Worm (Caenorhabditis elegans) whole organism, early embryonic: Measurements from ENCODE around the gene ech-6.

ENCODE experiments used
- B0310.2 ChIP-seq: sonication (generic microtip); optimal IDR thresholded peaks from 2 replicates; lab custom pipeline; 2016; ENCODE audit warnings: mild to moderate bottlenecking, missing genetic modification characterization, missing compliant biosample characterization
- F13C5.2 ChIP-seq: sonication (generic microtip); optimal IDR thresholded peaks from 2 replicates; lab custom pipeline; 2017; ENCODE audit warnings: mild to moderate bottlenecking, missing genetic modification characterization, inconsistent platforms, missing compliant biosample characterization
- aly-1 ChIP-seq: sonication (generic microtip); optimal IDR thresholded peaks from 2 replicates; lab custom pipeline; 2016; ENCODE audit warnings: missing genetic modification characterization, missing compliant biosample characterization
- ama-1 ChIP-seq: fragments of 150-350 bp; optimal IDR thresholded peaks from 2 replicates; lab custom pipeline; 2014
- ceh-13 ChIP-seq: fragments of 200-800 bp; sonication (Bioruptor generic); optimal IDR thresholded peaks from 2 replicates; lab custom pipeline; 2018; ENCODE audit warnings: mild to moderate bottlenecking, missing genetic modification characterization, missing compliant biosample characterization
- ceh-36 ChIP-seq: sonication (generic microtip); optimal IDR thresholded peaks from 2 replicates; lab custom pipeline; 2016; ENCODE audit warnings: missing genetic modification characterization, inconsistent platforms, missing compliant biosample characterization
- ets-7 ChIP-seq: sonication (generic microtip); optimal IDR thresholded peaks from 2 replicates; lab custom pipeline; 2016; ENCODE audit warnings: missing genotype, missing genetic modification characterization, missing compliant biosample characterization
- flt-1 ChIP-seq: fragments of 200-800 bp; sonication (Bioruptor generic); IDR thresholded peaks from 2 replicates; pipeline ENCODE4 v1.3.6; 2022; ENCODE audit warnings: missing genetic modification characterization, missing compliant biosample characterization
- hmbx-1 ChIP-seq: sonication (generic microtip); optimal IDR thresholded peaks from 2 replicates; lab custom pipeline; 2016; ENCODE audit warnings: mild to moderate bottlenecking, missing genetic modification characterization, missing compliant biosample characterization
- hmg-4 ChIP-seq: fragments of 200-800 bp; sonication (Bioruptor generic); optimal IDR thresholded peaks from 2 replicates; lab custom pipeline; 2018; ENCODE audit warnings: mild to moderate bottlenecking, missing genetic modification characterization, missing compliant biosample characterization
- hnd-1 ChIP-seq: sonication (generic microtip); optimal IDR thresholded peaks from 2 replicates; lab custom pipeline; 2016; ENCODE audit warnings: missing genetic modification characterization, missing compliant biosample characterization
- pes-1 ChIP-seq: fragments of 200-800 bp; sonication (Bioruptor generic); IDR thresholded peaks from 2 replicates; pipeline ENCODE4 v1.3.6; 2022; ENCODE audit warnings: missing genetic modification reagents, missing genetic modification characterization, missing compliant biosample characterization
- scrt-1 ChIP-seq: fragments of 200-800 bp; sonication (Bioruptor generic); IDR thresholded peaks from 2 replicates; pipeline ENCODE4 v1.3.6; 2022; ENCODE audit warnings: missing genetic modification characterization, missing compliant biosample characterization
- sea-1 ChIP-seq: fragments of 200-800 bp; sonication (Bioruptor generic); conservative IDR thresholded peaks from 2 replicates; pipeline ENCODE4 v1.3.6; 2022; ENCODE audit warnings: missing genetic modification characterization, missing compliant biosample characterization
- tbx-11 ChIP-seq: fragments of 200-800 bp; sonication (Bioruptor generic); IDR thresholded peaks from 2 replicates; pipeline ENCODE4 v1.3.6; 2022; ENCODE audit warnings: missing genetic modification characterization, missing compliant biosample characterization
- tbx-37 ChIP-seq: fragments of 200-800 bp; sonication (Bioruptor generic); conservative IDR thresholded peaks from 2 replicates; pipeline ENCODE4 v1.3.6; 2022; ENCODE audit warnings: missing genetic modification reagents, missing genetic modification characterization, missing compliant biosample characterization
- tra-4 ChIP-seq: sonication (generic microtip); optimal IDR thresholded peaks from 2 replicates; lab custom pipeline; 2017; ENCODE audit warnings: missing genetic modification characterization, missing compliant biosample characterization

The ech-6 gene

ce11 chrIII:9776323-9776722 is 23.6 kb upstream of the ech-6 start, which contains the start of gene usp-46:
Gene usp-46, plus strand, starts transcription at chrIII:9776623.
- no peak for TF ChIP-seq tra-4 (tag; lab: Kevin White, UChicago)
- no peak for TF ChIP-seq hmbx-1 (tag; lab: Kevin White, UChicago)
- TF ChIP-seq ama-1, result no peak
- no peak for TF ChIP-seq scrt-1 (GFP tag; lab: Robert Waterston, UW)
- no peak for TF ChIP-seq flt-1
- TF ChIP-seq ceh-13 (GFP tag; lab: Kevin White, UChicago), result no peak
- TF ChIP-seq hnd-1, result no peak
- TF ChIP-seq sea-1, result no peak
- TF ChIP-seq aly-1, result no peak
- no peak for TF ChIP-seq ets-7
- TF ChIP-seq tbx-11 (GFP tag; lab: Robert Waterston, UW), result no peak

DNA sequence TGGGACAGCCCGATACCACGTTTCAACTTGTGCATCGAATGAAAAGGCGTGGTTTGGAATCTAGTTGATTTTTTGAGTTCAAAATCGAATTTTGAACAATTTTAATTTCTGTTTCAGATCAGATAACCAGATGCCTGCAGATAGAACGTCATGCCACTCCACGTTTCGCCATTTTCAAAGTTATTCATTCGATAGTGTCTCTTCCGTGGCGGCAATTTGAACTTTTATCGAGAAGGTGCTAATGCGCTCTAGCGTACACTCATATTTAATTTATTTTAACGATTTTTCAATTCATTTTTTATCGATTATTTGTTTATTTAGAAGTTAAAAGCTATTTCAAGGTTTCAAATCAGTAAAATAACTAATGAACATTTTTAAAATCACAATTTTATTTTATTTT is 23.2 kb upstream of the ech-6 start:
- no peak for TF ChIP-seq tbx-37
- TF ChIP-seq tbx-11 (GFP tag; lab: Robert Waterston, UW), result no peak
- no peak for TF ChIP-seq aly-1
- TF ChIP-seq ama-1, result no peak
- no peak for TF ChIP-seq pes-1 (GFP tag; lab: Robert Waterston, UW)
- no peak for TF ChIP-seq ets-7
- no peak for TF ChIP-seq ceh-13 (GFP tag; lab: Kevin White, UChicago)

ce11 chrIII:9772394-9772793 is 19.7 kb upstream of the ech-6 start:
- TF ChIP-seq ceh-36 (no peak), flt-1 (no peak), tra-4 (tag; lab: Kevin White, UChicago) (no peak), tbx-37 (no peak), hmbx-1 (tag; lab: Kevin White, UChicago) (no peak), hnd-1 (no peak), ceh-13 (GFP tag; lab: Kevin White, UChicago) (no peak), sea-1 (no peak), ama-1 (no peak), B0310.2 (tag; lab: Kevin White, UChicago) (no peak), ets-7 (no peak), hmg-4 (no peak), scrt-1 (GFP tag; lab: Robert Waterston, UW) (no peak), F13C5.2 (tag; lab: Kevin White, UChicago) (no peak), aly-1 (no peak), pes-1 (GFP tag; lab: Robert Waterston, UW) (no peak), tbx-11 (GFP tag; lab: Robert Waterston, UW) (no peak)

DNA sequence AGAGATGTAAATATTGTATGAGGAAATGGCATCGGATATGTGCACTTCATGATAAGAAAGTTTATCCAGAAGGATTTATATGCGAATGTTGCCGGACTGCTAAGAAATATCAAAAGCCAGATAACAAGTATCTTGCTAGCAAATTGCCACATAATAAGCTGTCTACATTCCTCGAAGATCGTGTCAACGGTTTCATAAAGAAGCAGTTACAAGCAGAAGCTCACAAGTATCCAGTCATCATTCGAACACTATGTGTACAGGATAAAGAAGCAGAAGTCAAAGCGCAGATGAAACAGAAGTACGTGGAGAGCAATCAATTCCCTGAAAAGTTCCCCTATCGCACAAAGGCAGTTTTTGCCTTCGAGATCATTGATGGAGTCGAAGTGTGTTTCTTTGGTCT is 17.9 kb upstream of the ech-6 start:
- TF ChIP-seq scrt-1 (GFP tag; lab: Robert Waterston, UW), result no peak
- peak; percentile 68 for TF ChIP-seq ama-1

DNA sequence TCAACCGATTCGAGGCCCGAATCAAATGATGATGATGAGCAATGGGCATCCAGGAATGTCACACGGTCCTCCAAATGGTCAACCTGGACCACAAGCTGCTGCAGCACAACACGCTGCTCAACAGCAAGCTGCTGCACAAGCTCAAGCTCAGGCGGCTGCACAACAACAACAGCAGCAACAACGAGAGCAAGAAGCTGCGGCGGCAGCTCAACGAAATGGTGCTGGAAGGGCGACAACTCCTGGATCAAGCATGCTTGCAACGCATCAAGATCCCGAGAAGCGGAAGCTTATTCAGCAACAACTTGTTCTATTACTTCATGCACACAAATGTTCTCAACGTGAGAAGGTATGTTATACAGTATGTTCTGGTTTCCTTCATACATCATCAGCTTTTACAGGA is 15.3 kb upstream of the ech-6 start:
- TF ChIP-seq flt-1 (no peak), hmg-4 (no peak), ama-1 (no peak), ets-7 (no peak), F13C5.2 (tag; lab: Kevin White, UChicago) (no peak), ceh-13 (GFP tag; lab: Kevin White, UChicago) (no peak), hnd-1 (no peak), B0310.2 (tag; lab: Kevin White, UChicago) (no peak), sea-1 (no peak), hmbx-1 (tag; lab: Kevin White, UChicago) (no peak), tra-4 (tag; lab: Kevin White, UChicago) (no peak), tbx-37 (no peak), tbx-11 (GFP tag; lab: Robert Waterston, UW) (no peak), aly-1 (no peak), scrt-1 (GFP tag; lab: Robert Waterston, UW) (no peak)

DNA sequence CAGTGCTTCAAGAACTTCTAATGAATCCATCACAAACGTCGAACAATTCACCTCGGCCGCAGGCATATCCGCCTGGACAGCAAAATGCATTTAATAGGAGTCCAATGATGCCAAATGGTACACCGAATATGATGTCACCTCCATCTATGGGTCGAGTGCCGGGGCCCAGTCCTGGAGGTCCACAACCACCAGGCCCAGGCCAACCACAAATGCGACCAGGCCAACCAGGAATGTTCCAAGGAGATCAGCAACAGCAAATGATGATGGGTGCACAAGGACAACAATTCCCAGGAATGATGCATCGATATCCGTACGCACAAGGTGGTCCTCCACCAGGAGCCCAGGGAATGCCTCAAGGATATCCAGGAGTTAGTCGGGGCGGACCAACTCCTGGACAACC is 14.4 kb upstream of the ech-6 start:
- no peak for TF ChIP-seq ama-1

- no peak for TF ChIP-seq F13C5.2 (tag; lab: Kevin White, UChicago)
- no peak for TF ChIP-seq aly-1
- TF ChIP-seq ets-7, result no peak
- no peak for TF ChIP-seq ama-1
- TF ChIP-seq ceh-13 (GFP tag; lab: Kevin White, UChicago), result no peak
- TF ChIP-seq hmg-4, result no peak
- no peak for TF ChIP-seq scrt-1 (GFP tag; lab: Robert Waterston, UW)
- no peak for TF ChIP-seq tbx-11 (GFP tag; lab: Robert Waterston, UW)
- no peak for TF ChIP-seq sea-1
- no peak for TF ChIP-seq hmbx-1 (tag; lab: Kevin White, UChicago)
- no peak for TF ChIP-seq hnd-1
- no peak for TF ChIP-seq flt-1
- no peak for TF ChIP-seq ceh-36
- TF ChIP-seq pes-1 (GFP tag; lab: Robert Waterston, UW), result no peak
- TF ChIP-seq tbx-37, result no peak
- no peak for TF ChIP-seq B0310.2 (tag; lab: Kevin White, UChicago)
- TF ChIP-seq tra-4 (tag; lab: Kevin White, UChicago), result no peak
These were observed 13.5 kb upstream of the ech-6 start, which contains the start of gene cbp-1 for ce11 chrIII:9766175-9766574. Gene cbp-1, plus strand, starts transcription at chrIII:9766509.

- peak; percentile 97 for TF ChIP-seq tra-4 (tag; lab: Kevin White, UChicago)
- TF ChIP-seq ets-7, result no peak
- TF ChIP-seq aly-1, result peak; percentile 40
- peak; percentile 82 for TF ChIP-seq pes-1 (GFP tag; lab: Robert Waterston, UW)
- peak; percentile 81 for TF ChIP-seq scrt-1 (GFP tag; lab: Robert Waterston, UW)
- peak; percentile 89 for TF ChIP-seq flt-1
- peak; percentile 87 for TF ChIP-seq ceh-36
- TF ChIP-seq ama-1, result peak; percentile 98
- peak; percentile 54 for TF ChIP-seq ceh-13 (GFP tag; lab: Kevin White, UChicago)
- TF ChIP-seq tbx-11 (GFP tag; lab: Robert Waterston, UW), result peak; percentile 83
- TF ChIP-seq hmg-4, result peak; percentile 89
- peak; percentile 80; the same call in 1 of the 2 replicates for TF ChIP-seq tbx-37
- peak; percentile 96 for TF ChIP-seq sea-1
- peak; percentile 91 for TF ChIP-seq B0310.2 (tag; lab: Kevin White, UChicago)
- peak; percentile 81 for TF ChIP-seq hmbx-1 (tag; lab: Kevin White, UChicago)
- peak; percentile 26 for TF ChIP-seq hnd-1
- TF ChIP-seq F13C5.2 (tag; lab: Kevin White, UChicago), result peak; percentile 96
These were observed 12.8 kb upstream of the ech-6 start for ce11 chrIII:9765465-9765900.
